Fruit fly (Drosophila melanogaster): Measurements from ENCODE around the gene RpS15Aa.

- no peak for TF ChIP-seq Dll (optimal IDR thresholded peaks at IDR 0.05)
- no peak for TF ChIP-seq CG8478 (optimal IDR thresholded peaks at IDR 0.05)
- TF ChIP-seq usp (GFP tag; optimal IDR thresholded peaks at IDR 0.05): no peak
- no peak for TF ChIP-seq EcR (GFP tag; optimal IDR thresholded peaks at IDR 0.05)
Observed at dm6 chrX:13305323-13305722, 32.2 kb downstream of the RpS15Aa start.
